Fruit fly (Drosophila melanogaster) whole organism, embryonic: Measurements from ENCODE around the gene EloB.
A peak's percentile ranks its signal among the peaks of the same experiment; 100 is the strongest.

ENCODE experiments used
- CG10462 ChIP-seq: fragments of 200-800 bp; sonication (Bioruptor generic); optimal IDR thresholded peaks from 2 replicates; lab custom pipeline; 2016; ENCODE audit warnings: missing biosample characterization, missing genetic modification characterization
- CG10959 ChIP-seq: fragments of 200-800 bp; sonication (Bioruptor generic); IDR thresholded peaks from 2 replicates; pipeline ENCODE4 v1.3.6; 2022; ENCODE audit warnings: missing biosample characterization, missing genetic modification characterization
- CG12104 ChIP-seq: fragments of 200-800 bp; sonication (Bioruptor generic); optimal IDR thresholded peaks from 3 replicates; lab custom pipeline; 2016; ENCODE audit warnings: missing biosample characterization, missing genetic modification characterization
- CG14014 ChIP-seq: fragments of 200-800 bp; sonication (Bioruptor generic); IDR thresholded peaks from 2 replicates; pipeline ENCODE4 v1.3.6; 2022; ENCODE audit warnings: missing biosample characterization, missing genetic modification characterization
- CG15514 ChIP-seq: fragments of 200-800 bp; sonication (Bioruptor generic); optimal IDR thresholded peaks from 3 replicates; lab custom pipeline; 2017; ENCODE audit warnings: missing biosample characterization, missing genetic modification characterization, mild to moderate bottlenecking, moderate library complexity, missing genetic modification reagents
- CG18011 ChIP-seq: fragments of 200-800 bp; sonication (Bioruptor generic); optimal IDR thresholded peaks from 2 replicates; lab custom pipeline; 2017; ENCODE audit warnings: missing biosample characterization, missing genetic modification characterization, mild to moderate bottlenecking, moderate library complexity, missing genotype
- CG18764 ChIP-seq: fragments of 200-800 bp; sonication (Bioruptor generic); optimal IDR thresholded peaks from 3 replicates; lab custom pipeline; 2016; ENCODE audit warnings: missing biosample characterization, missing genetic modification characterization
- CG2199 ChIP-seq: fragments of 200-800 bp; sonication (Bioruptor generic); IDR thresholded peaks from 3 replicates; pipeline ENCODE4 v1.3.6; 2022; ENCODE audit warnings: missing biosample characterization, missing genetic modification characterization
- CG33557 ChIP-seq: fragments of 200-800 bp; sonication (Bioruptor generic); optimal IDR thresholded peaks from 2 replicates; lab custom pipeline; 2019; ENCODE audit warnings: missing biosample characterization, mild to moderate bottlenecking, missing genetic modification characterization, moderate library complexity
- CG3407 ChIP-seq: fragments of 200-800 bp; sonication (Bioruptor generic); optimal IDR thresholded peaks from 2 replicates; lab custom pipeline; 2018; ENCODE audit warnings: missing biosample characterization, mild to moderate bottlenecking, missing genetic modification characterization
- CG34376 ChIP-seq: fragments of 200-800 bp; sonication (Bioruptor generic); optimal IDR thresholded peaks from 2 replicates; lab custom pipeline; 2018; ENCODE audit warnings: missing biosample characterization, mild to moderate bottlenecking, missing genetic modification characterization
- CG43689 ChIP-seq: fragments of 200-800 bp; sonication (Bioruptor generic); IDR thresholded peaks from 2 replicates; pipeline ENCODE4 v1.3.6; 2022; ENCODE audit warnings: missing biosample characterization, missing genetic modification characterization
- CG6272 ChIP-seq: fragments of 200-800 bp; sonication (Bioruptor generic); IDR thresholded peaks from 2 replicates; pipeline ENCODE4 v1.3.6; 2022; ENCODE audit warnings: missing biosample characterization, missing genetic modification characterization
- CG6813 ChIP-seq: fragments of 200-800 bp; sonication (Bioruptor generic); optimal IDR thresholded peaks from 2 replicates; lab custom pipeline; 2017; ENCODE audit warnings: missing biosample characterization, missing genetic modification characterization, mild to moderate bottlenecking, moderate library complexity, missing genetic modification reagents
- CG9215 ChIP-seq: fragments of 200-800 bp; sonication (Bioruptor generic); IDR thresholded peaks from 2 replicates; pipeline ENCODE4 v1.3.6; 2022; ENCODE audit warnings: missing biosample characterization, missing genetic modification characterization
- CG9609 ChIP-seq: fragments of 200-800 bp; sonication (Bioruptor generic); optimal IDR thresholded peaks from 3 replicates; lab custom pipeline; 2016; ENCODE audit warnings: missing biosample characterization, missing genetic modification characterization
- Chrac-16 ChIP-seq: fragments of 200-800 bp; sonication (Bioruptor generic); optimal IDR thresholded peaks from 3 replicates; lab custom pipeline; 2016; ENCODE audit warnings: missing biosample characterization, missing genetic modification characterization
- Drgx ChIP-seq: fragments of 200-800 bp; sonication (Bioruptor generic); IDR thresholded peaks from 2 replicates; pipeline ENCODE4 v1.3.6; 2022; ENCODE audit warnings: missing biosample characterization, missing genetic modification characterization
- Ets65A ChIP-seq: fragments of 200-800 bp; sonication (Bioruptor generic); peaks from one replicate; lab custom pipeline; 2016; ENCODE audit warnings: missing biosample characterization, missing genetic modification characterization
- Fer3 ChIP-seq: fragments of 200-800 bp; sonication (Bioruptor generic); optimal IDR thresholded peaks from 2 replicates; lab custom pipeline; 2018; ENCODE audit warnings: missing biosample characterization, mild to moderate bottlenecking, missing genetic modification characterization, moderate library complexity
- Hmr ChIP-seq: fragments of 200-800 bp; sonication (Bioruptor generic); optimal IDR thresholded peaks from 3 replicates; lab custom pipeline; 2017; ENCODE audit warnings: mild to moderate bottlenecking, missing biosample characterization, missing genetic modification reagents, missing genetic modification characterization
- Hr3 ChIP-seq: fragments of 200-800 bp; sonication (Bioruptor generic); optimal IDR thresholded peaks from 3 replicates; lab custom pipeline; 2016; ENCODE audit warnings: missing biosample characterization, missing genetic modification characterization
- Hsf ChIP-seq: fragments of 200-800 bp; sonication (Bioruptor generic); optimal IDR thresholded peaks from 3 replicates; lab custom pipeline; 2016; ENCODE audit warnings: missing biosample characterization, missing genetic modification characterization
- Lhr ChIP-seq: fragments of 200-800 bp; sonication (Bioruptor generic); optimal IDR thresholded peaks from 3 replicates; lab custom pipeline; 2017; ENCODE audit warnings: mild to moderate bottlenecking, missing biosample characterization, missing genetic modification reagents, missing genetic modification characterization
- Nf-YA ChIP-seq: fragments of 200-800 bp; sonication (Bioruptor generic); IDR thresholded peaks from 2 replicates; pipeline ENCODE4 v1.3.6; 2022; ENCODE audit warnings: missing biosample characterization, missing genetic modification characterization
- Oli ChIP-seq: fragments of 200-800 bp; sonication (Bioruptor generic); optimal IDR thresholded peaks from 2 replicates; lab custom pipeline; 2018; ENCODE audit warnings: missing biosample characterization, mild to moderate bottlenecking, missing genetic modification characterization, moderate library complexity
- Scr ChIP-seq: fragments of 200-800 bp; sonication (Bioruptor generic); IDR thresholded peaks from 2 replicates; pipeline ENCODE4 v1.3.6; 2022; ENCODE audit warnings: missing biosample characterization, missing genetic modification characterization; ENCODE audit not compliant: partially characterized antibody
- Ssrp ChIP-seq: fragments of 200-800 bp; sonication (Bioruptor generic); optimal IDR thresholded peaks from 2 replicates; lab custom pipeline; 2018; ENCODE audit warnings: missing biosample characterization, mild to moderate bottlenecking, missing genetic modification characterization, moderate library complexity
- Stat92E ChIP-seq, 3 experiments: fragments of >200 bp in 2 of 3; fragments of 200-800 bp in 1 of 3; sonication (Bioruptor generic) in 1 of 3; optimal IDR thresholded peaks; 2 replicates each; lab custom pipeline; 2017 to 2019; ENCODE audit warnings: missing biosample characterization in 3 of 3, missing genetic modification characterization in 3 of 3, mild to moderate bottlenecking in 1 of 3, moderate library complexity in 1 of 3
- ase ChIP-seq: fragments of 200-800 bp; sonication (Bioruptor generic); IDR thresholded peaks from 3 replicates; pipeline ENCODE4 v1.3.6; 2022; ENCODE audit warnings: missing biosample characterization, missing genetic modification characterization
- chif ChIP-seq, 2 experiments: fragments of 200-800 bp; sonication (Bioruptor generic); optimal IDR thresholded peaks; 3 replicates each; lab custom pipeline; 2016; ENCODE audit warnings: missing biosample characterization in 2 of 2, missing genetic modification characterization in 2 of 2
- gcm2 ChIP-seq: fragments of 200-800 bp; sonication (Bioruptor generic); optimal IDR thresholded peaks from 2 replicates; lab custom pipeline; 2016; ENCODE audit warnings: missing biosample characterization, missing genetic modification characterization
- ham ChIP-seq: fragments of 200-800 bp; sonication (Bioruptor generic); IDR thresholded peaks from 2 replicates; pipeline ENCODE4 v1.3.6; 2022; ENCODE audit warnings: missing biosample characterization, missing genetic modification characterization
- hb ChIP-seq: fragments of 200-800 bp; sonication (Bioruptor generic); IDR thresholded peaks from 3 replicates; pipeline ENCODE4 v1.3.6; 2022; ENCODE audit warnings: missing biosample characterization, missing genetic modification characterization; ENCODE audit not compliant: partially characterized antibody
- jumu ChIP-seq: fragments of 200-800 bp; sonication (Bioruptor generic); optimal IDR thresholded peaks from 3 replicates; lab custom pipeline; 2016; ENCODE audit warnings: missing biosample characterization, missing genetic modification characterization
- kah ChIP-seq: fragments of 200-800 bp; sonication (Bioruptor generic); optimal IDR thresholded peaks from 2 replicates; lab custom pipeline; 2018; ENCODE audit warnings: missing biosample characterization, mild to moderate bottlenecking, missing genetic modification characterization
- nau ChIP-seq: fragments of 200-800 bp; sonication (Bioruptor generic); optimal IDR thresholded peaks from 3 replicates; lab custom pipeline; 2017; ENCODE audit warnings: missing biosample characterization, mild to moderate bottlenecking, missing genetic modification characterization, missing genetic modification reagents
- psq ChIP-seq: fragments of 200-800 bp; sonication (Bioruptor generic); optimal IDR thresholded peaks from 2 replicates; lab custom pipeline; 2017; ENCODE audit warnings: missing biosample characterization, missing genetic modification characterization
- pzg ChIP-seq: fragments of 200-800 bp; sonication (Bioruptor generic); optimal IDR thresholded peaks from 3 replicates; lab custom pipeline; 2018; ENCODE audit warnings: missing biosample characterization, mild to moderate bottlenecking, missing genetic modification characterization, moderate library complexity
- ranshi ChIP-seq: fragments of 200-800 bp; sonication (Bioruptor generic); IDR thresholded peaks from 2 replicates; pipeline ENCODE4 v1.3.6; 2022; ENCODE audit warnings: missing biosample characterization, missing genetic modification characterization
- sim ChIP-seq: fragments of 200-800 bp; sonication (Bioruptor generic); IDR thresholded peaks from 2 replicates; pipeline ENCODE4 v1.3.6; 2022; ENCODE audit warnings: missing biosample characterization, missing genetic modification characterization
- ssp ChIP-seq: fragments of 200-800 bp; sonication (Bioruptor generic); IDR thresholded peaks from 2 replicates; pipeline ENCODE4 v1.3.6; 2022; ENCODE audit warnings: missing biosample characterization, missing genetic modification characterization
- tap ChIP-seq: fragments of 200-800 bp; optimal IDR thresholded peaks from 3 replicates; lab custom pipeline; 2019; ENCODE audit warnings: missing biosample characterization, mild to moderate bottlenecking, missing genetic modification characterization, moderate library complexity
- trh ChIP-seq: fragments of 200-800 bp; sonication (Bioruptor generic); optimal IDR thresholded peaks from 2 replicates; lab custom pipeline; 2016; ENCODE audit warnings: missing biosample characterization, missing genetic modification characterization
- twi ChIP-seq: fragments of 200-800 bp; optimal IDR thresholded peaks from 2 replicates; lab custom pipeline; 2019; ENCODE audit warnings: missing biosample characterization, mild to moderate bottlenecking, missing genetic modification characterization, moderate library complexity
- tx ChIP-seq: fragments of 200-800 bp; sonication (Bioruptor generic); optimal IDR thresholded peaks from 2 replicates; lab custom pipeline; 2016; ENCODE audit warnings: missing biosample characterization, missing genetic modification characterization
- vvl ChIP-seq: fragments of 200-800 bp; sonication (Bioruptor generic); IDR thresholded peaks from 2 replicates; pipeline ENCODE4 v1.3.6; 2022; ENCODE audit warnings: missing biosample characterization, missing genetic modification characterization
- zfh1 ChIP-seq: fragments of 200-800 bp; sonication (Bioruptor generic); IDR thresholded peaks from 3 replicates; pipeline ENCODE4 v1.3.6; 2022; ENCODE audit warnings: missing biosample characterization, missing genetic modification characterization
- zfh2 ChIP-seq: fragments of 200-800 bp; sonication (Bioruptor generic); optimal IDR thresholded peaks from 2 replicates; lab custom pipeline; 2016; ENCODE audit warnings: missing biosample characterization, missing genetic modification characterization

The EloB gene

dm6 chr3R:20557415-20558105 lies 22.1 kb downstream of the EloB start, which contains the start of the genes DPCoAC and CG5180:
TSS of gene DPCoAC (minus strand) at chr3R:20557667.
TSS of gene CG5180 (plus strand) at chr3R:20557930.
- TF ChIP-seq CG10462 (no peak), chif (GFP tag; optimal IDR thresholded peaks at IDR 0.05; lab: Kevin White, UChicago) (peak; percentile 30 to 64), tx (peak; percentile 25), ranshi (GFP tag; lab: Robert Waterston, UW) (peak; percentile 70; the same call in 1 of the 2 replicates), hb (GFP tag; lab: Robert Waterston, UW) (peak; percentile 65; the same call in 2 of the 3 replicates), CG14014 (peak; percentile 78), CG6272 (peak; percentile 80), CG3407 (GFP tag; lab: Kevin White, UChicago) (no peak), sim (GFP tag; lab: Robert Waterston, UW) (no peak), Oli (peak; percentile 46), twi (tag; lab: Kevin White, UChicago) (no peak), Ssrp (tag; lab: Kevin White, UChicago) (peak; percentile 59), ham (GFP tag; lab: Robert Waterston, UW) (peak; percentile 35; the same call in 1 of the 2 replicates), gcm2 (GFP tag; lab: Kevin White, UChicago) (no peak), CG6813 (GFP tag; lab: Kevin White, UChicago) (no peak), psq (GFP tag; lab: Kevin White, UChicago) (peak; percentile 36), CG2199 (GFP tag; lab: Robert Waterston, UW) (peak; percentile 86), nau (GFP tag; lab: Kevin White, UChicago) (no peak), Lhr (GFP tag; lab: Kevin White, UChicago) (peak; percentile 84), Ets65A (GFP tag; lab: Kevin White, UChicago) (peak; percentile 95), Stat92E (GFP tag; optimal IDR thresholded peaks at IDR 0.05; lab: Kevin White, UChicago) (peak in 1 of 3 experiments; percentile 83), CG10959 (GFP tag; lab: Robert Waterston, UW) (peak; percentile 57), kah (GFP tag; lab: Kevin White, UChicago) (no peak), Hr3 (peak; percentile 61), trh (no peak), Hmr (GFP tag; lab: Kevin White, UChicago) (peak; percentile 69), CG34376 (GFP tag; lab: Kevin White, UChicago) (peak; percentile 60), jumu (GFP tag; lab: Kevin White, UChicago) (peak; percentile 77), CG33557 (GFP tag; lab: Kevin White, UChicago) (peak; percentile 16), CG18764 (GFP tag; lab: Kevin White, UChicago) (peak; percentile 52), CG9609 (GFP tag; lab: Kevin White, UChicago) (peak; percentile 74), tap (tag; lab: Kevin White, UChicago) (peak; percentile 34), CG9215 (GFP tag; lab: Robert Waterston, UW) (peak; percentile 4; the same call in 1 of the 2 replicates), vvl (GFP tag; lab: Robert Waterston, UW) (peak; percentile 80; the same call in 1 of the 2 replicates), Hsf (GFP tag; lab: Kevin White, UChicago) (peak; percentile 60), Scr (GFP tag; lab: Robert Waterston, UW) (peak; percentile 40), zfh1 (GFP tag; lab: Robert Waterston, UW) (peak; percentile 78; the same call in 2 of the 3 replicates), zfh2 (GFP tag; lab: Kevin White, UChicago) (peak; percentile 78), Fer3 (peak; percentile 54), ssp (GFP tag; lab: Robert Waterston, UW) (peak; percentile 51), Chrac-16 (GFP tag; lab: Kevin White, UChicago) (peak; percentile 45), pzg (peak; percentile 94), CG15514 (GFP tag; lab: Kevin White, UChicago) (peak; percentile 93), ase (GFP tag; lab: Robert Waterston, UW) (no peak; the same call in 2 of the 3 replicates), CG18011 (GFP tag; lab: Kevin White, UChicago) (no peak), Drgx (GFP tag; lab: Robert Waterston, UW) (peak; percentile 44), Nf-YA (GFP tag; lab: Robert Waterston, UW) (no peak), CG43689 (GFP tag; lab: Robert Waterston, UW) (0 out of 2 replicates have a peak, but pooled peaks have one; percentile 33), CG12104 (GFP tag; lab: Kevin White, UChicago) (no peak)
